Fruit fly (Drosophila melanogaster) whole organism, wandering third instar larva: ENCODE results near the gene CG13101.

ENCODE experiments used
- CG9705 ChIP-seq: fragments of 200-800 bp; sonication (Bioruptor generic); optimal IDR thresholded peaks from 2 replicates; lab custom pipeline; 2018; ENCODE audit warnings: missing biosample characterization, mild to moderate bottlenecking, missing genetic modification characterization
- Vsx2 ChIP-seq: fragments of 200-300, 225-300 bp; sonication (Bioruptor generic); optimal IDR thresholded peaks from 2 replicates; lab custom pipeline; 2018; ENCODE audit warnings: missing biosample characterization, missing genetic modification characterization; ENCODE audit not compliant: partially characterized antibody
- br ChIP-seq: fragments of 200-800 bp; sonication (Bioruptor generic); optimal IDR thresholded peaks from 2 replicates; lab custom pipeline; 2016; ENCODE audit warnings: missing biosample characterization, missing genetic modification characterization
- fru ChIP-seq: fragments of 200-800 bp; sonication (Bioruptor generic); optimal IDR thresholded peaks from 3 replicates; lab custom pipeline; 2016; ENCODE audit warnings: missing biosample characterization, mild to moderate bottlenecking, missing genetic modification characterization
- psq ChIP-seq: fragments of 200-800 bp; sonication (Bioruptor generic); optimal IDR thresholded peaks from 3 replicates; lab custom pipeline; 2017; ENCODE audit warnings: missing biosample characterization, mild to moderate bottlenecking, missing genetic modification characterization, moderate library complexity
- tai ChIP-seq: sonication (Bioruptor generic); optimal IDR thresholded peaks from 2 replicates; lab custom pipeline; 2016; ENCODE audit warnings: missing biosample characterization, missing genetic modification characterization

DNA sequence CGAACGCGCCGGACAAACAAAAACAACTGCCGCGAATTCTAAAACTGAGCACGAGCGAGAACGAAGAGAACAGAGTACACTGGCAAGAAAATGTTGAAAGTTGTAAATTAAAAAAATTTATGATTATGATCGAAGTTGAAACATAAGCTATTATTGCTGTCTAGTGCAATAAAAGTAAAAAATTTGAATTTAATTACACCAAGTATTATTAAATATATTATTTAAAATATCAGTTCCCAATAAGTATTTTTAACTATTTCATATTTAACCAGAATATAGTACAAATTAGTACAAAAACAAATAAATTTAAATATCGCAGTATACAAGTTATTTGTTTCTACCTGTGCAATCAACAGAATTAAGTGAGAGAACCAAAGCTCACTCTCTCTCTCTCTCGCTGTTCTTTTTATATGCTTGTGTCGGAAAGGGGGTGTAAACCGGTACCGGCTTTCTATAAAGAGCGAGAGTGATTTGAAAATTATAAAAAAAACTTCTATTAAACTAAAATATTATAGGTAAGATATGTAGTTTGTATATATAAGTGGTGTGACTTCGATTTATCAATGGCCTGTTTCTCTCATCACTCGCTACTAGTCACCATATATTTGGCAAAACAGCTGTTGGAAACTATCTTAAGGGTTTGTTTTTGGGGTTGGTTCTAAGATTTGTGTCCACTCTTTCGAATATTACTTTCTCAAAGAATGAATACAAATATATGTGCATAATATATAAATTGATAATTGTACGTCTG lies 33.3 kb downstream of the CG13101 start, which contains the start of gene C1GalTA:
- TF ChIP-seq CG9705: peak; percentile 92
- peak; percentile 81 for TF ChIP-seq br (GFP tag; lab: Kevin White, UChicago)
- TF ChIP-seq psq (GFP tag; lab: Kevin White, UChicago): peak; percentile 96
- peak; percentile 88 for TF ChIP-seq fru
- peak; percentile 41 for TF ChIP-seq tai (GFP tag; lab: Kevin White, UChicago)
- no peak for TF ChIP-seq Vsx2
